Worm (Caenorhabditis elegans) whole organism, late embryonic: ENCODE data around the gene F26F4.6.

Source experiments
- C08G9.2 ChIP-seq: sonication (generic microtip); optimal IDR thresholded peaks from 2 replicates; lab custom pipeline; 2016; ENCODE audit warnings: mild to moderate bottlenecking, missing genetic modification characterization, moderate library complexity, missing compliant biosample characterization
- C38D4.7 ChIP-seq: fragments of 200-800 bp; sonication (Bioruptor generic); optimal IDR thresholded peaks from 2 replicates; lab custom pipeline; 2018; ENCODE audit warnings: mild to moderate bottlenecking, missing genetic modification characterization, moderate library complexity, missing compliant biosample characterization
- F13H6.1 ChIP-seq: sonication (generic microtip); optimal IDR thresholded peaks from 2 replicates; lab custom pipeline; 2016; ENCODE audit warnings: missing genetic modification characterization, missing compliant biosample characterization
- T23F11.4 ChIP-seq: fragments of 200-800 bp; sonication (Bioruptor generic); optimal IDR thresholded peaks from 2 replicates; lab custom pipeline; 2018; ENCODE audit warnings: mild to moderate bottlenecking, missing genetic modification characterization, missing compliant biosample characterization
- Y22D7AL.16 ChIP-seq: sonication (generic microtip); optimal IDR thresholded peaks from 2 replicates; lab custom pipeline; 2016; ENCODE audit warnings: missing genetic modification characterization, missing compliant biosample characterization
- ahr-1 ChIP-seq: sonication (generic microtip); optimal IDR thresholded peaks from 2 replicates; lab custom pipeline; 2016; ENCODE audit warnings: missing genetic modification characterization, missing compliant biosample characterization
- ama-1 ChIP-seq: fragments of 150-350 bp; optimal IDR thresholded peaks from 2 replicates; lab custom pipeline; 2014
- ceh-14 ChIP-seq: sonication (generic microtip); optimal IDR thresholded peaks from 2 replicates; lab custom pipeline; 2016; ENCODE audit warnings: missing genotype, missing genetic modification characterization, missing compliant biosample characterization
- ceh-18 ChIP-seq: sonication (generic microtip); optimal IDR thresholded peaks from 2 replicates; lab custom pipeline; 2016; ENCODE audit warnings: missing genetic modification characterization, missing compliant biosample characterization
- ceh-2 ChIP-seq: sonication (generic microtip); optimal IDR thresholded peaks from 2 replicates; lab custom pipeline; 2016; ENCODE audit warnings: missing genotype, missing genetic modification characterization, missing compliant biosample characterization
- ceh-22 ChIP-seq: sonication (generic microtip); optimal IDR thresholded peaks from 2 replicates; lab custom pipeline; 2017; ENCODE audit warnings: missing biosample characterization, missing genetic modification characterization
- ceh-24 ChIP-seq: sonication (generic microtip); optimal IDR thresholded peaks from 2 replicates; lab custom pipeline; 2016; ENCODE audit warnings: mild to moderate bottlenecking, missing genetic modification characterization, missing compliant biosample characterization
- ceh-30 ChIP-seq: fragments of 150-350 bp; optimal IDR thresholded peaks from 2 replicates; lab custom pipeline; 2014; ENCODE audit warnings: missing biosample characterization, missing genetic modification characterization
- ceh-31 ChIP-seq: sonication (generic microtip); optimal IDR thresholded peaks from 2 replicates; lab custom pipeline; 2016; ENCODE audit warnings: missing genetic modification characterization, missing compliant biosample characterization
- ceh-34 ChIP-seq: sonication (generic microtip); optimal IDR thresholded peaks from 2 replicates; lab custom pipeline; 2016; ENCODE audit warnings: mild to moderate bottlenecking, missing genetic modification characterization, missing compliant biosample characterization
- ceh-45 ChIP-seq: fragments of 200-800 bp; sonication (Bioruptor generic); IDR thresholded peaks from 2 replicates; pipeline ENCODE4 v1.3.6; 2022; ENCODE audit warnings: missing genetic modification reagents, missing genetic modification characterization, missing compliant biosample characterization
- ceh-6 ChIP-seq: fragments of 200-800 bp; sonication (Bioruptor generic); optimal IDR thresholded peaks from 2 replicates; lab custom pipeline; 2018; ENCODE audit warnings: mild to moderate bottlenecking, missing genetic modification characterization, missing compliant biosample characterization
- che-1 ChIP-seq: sonication (generic microtip); optimal IDR thresholded peaks from 2 replicates; lab custom pipeline; 2016; ENCODE audit warnings: mild to moderate bottlenecking, missing genetic modification characterization, missing compliant biosample characterization
- dmd-4 ChIP-seq: sonication (generic microtip); optimal IDR thresholded peaks from 2 replicates; lab custom pipeline; 2016; ENCODE audit warnings: borderline replicate concordance, missing genetic modification characterization, missing compliant biosample characterization
- elt-2 ChIP-seq: sonication (generic microtip); optimal IDR thresholded peaks from 2 replicates; lab custom pipeline; 2016; ENCODE audit warnings: missing genetic modification reagents, missing genetic modification characterization, missing compliant biosample characterization
- elt-4 ChIP-seq: sonication (generic microtip); optimal IDR thresholded peaks from 2 replicates; lab custom pipeline; 2016; ENCODE audit warnings: missing genetic modification characterization, missing compliant biosample characterization
- ets-4 ChIP-seq: sonication (generic microtip); optimal IDR thresholded peaks from 2 replicates; lab custom pipeline; 2016; ENCODE audit warnings: missing genetic modification characterization, missing compliant biosample characterization
- eyg-1 ChIP-seq: sonication (generic microtip); optimal IDR thresholded peaks from 2 replicates; lab custom pipeline; 2016; ENCODE audit warnings: missing genotype, missing genetic modification characterization, missing compliant biosample characterization
- fax-1 ChIP-seq: sonication (generic microtip); optimal IDR thresholded peaks from 2 replicates; lab custom pipeline; 2016; ENCODE audit warnings: missing genotype, missing genetic modification characterization, missing compliant biosample characterization
- fkh-10 ChIP-seq: fragments of 150-350 bp; optimal IDR thresholded peaks from 2 replicates; lab custom pipeline; 2014; ENCODE audit warnings: missing biosample characterization, missing genetic modification reagents, missing genetic modification characterization
- fkh-6 ChIP-seq: sonication (generic microtip); optimal IDR thresholded peaks from 2 replicates; lab custom pipeline; 2016; ENCODE audit warnings: missing genetic modification characterization, missing compliant biosample characterization
- gmeb-2 ChIP-seq: sonication (generic microtip); optimal IDR thresholded peaks from 2 replicates; lab custom pipeline; 2016; ENCODE audit warnings: missing genetic modification characterization, inconsistent platforms, missing compliant biosample characterization
- hlh-13 ChIP-seq: fragments of 200-800 bp; sonication (Bioruptor generic); optimal IDR thresholded peaks from 2 replicates; lab custom pipeline; 2018; ENCODE audit warnings: mild to moderate bottlenecking, missing genetic modification characterization, missing compliant biosample characterization
- hlh-30 ChIP-seq: sonication (generic microtip); optimal IDR thresholded peaks from 2 replicates; lab custom pipeline; 2017; ENCODE audit warnings: antibody characterized with exemption, missing genetic modification characterization, missing compliant biosample characterization; ENCODE audit not compliant: insufficient read depth
- hlh-6 ChIP-seq: sonication (generic microtip); optimal IDR thresholded peaks from 2 replicates; lab custom pipeline; 2016; ENCODE audit warnings: missing genotype, missing genetic modification characterization, missing compliant biosample characterization
- hlh-8 ChIP-seq: sonication (generic microtip); optimal IDR thresholded peaks from 2 replicates; lab custom pipeline; 2016; ENCODE audit warnings: missing genotype, missing genetic modification characterization, missing compliant biosample characterization
- lim-6 ChIP-seq: sonication (generic microtip); optimal IDR thresholded peaks from 2 replicates; lab custom pipeline; 2016; ENCODE audit warnings: missing genetic modification characterization, missing compliant biosample characterization
- mec-3 ChIP-seq: sonication (generic microtip); optimal IDR thresholded peaks from 2 replicates; lab custom pipeline; 2016; ENCODE audit warnings: borderline replicate concordance, missing genetic modification characterization, missing compliant biosample characterization
- nhr-11 ChIP-seq: fragments of 150-350 bp; optimal IDR thresholded peaks from 2 replicates; lab custom pipeline; 2014; ENCODE audit warnings: missing biosample characterization, missing genetic modification characterization
- nhr-232 ChIP-seq: sonication (generic microtip); optimal IDR thresholded peaks from 2 replicates; lab custom pipeline; 2016; ENCODE audit warnings: missing genetic modification characterization, missing compliant biosample characterization
- pag-3 ChIP-seq: sonication (generic microtip); optimal IDR thresholded peaks from 2 replicates; lab custom pipeline; 2016; ENCODE audit warnings: missing compliant biosample characterization, missing genetic modification characterization, borderline replicate concordance
- pat-9 ChIP-seq: fragments of 200-800 bp; sonication (Bioruptor generic); optimal IDR thresholded peaks from 2 replicates; lab custom pipeline; 2018; ENCODE audit warnings: mild to moderate bottlenecking, missing genetic modification characterization, moderate library complexity, missing compliant biosample characterization
- pax-1 ChIP-seq: fragments of 150-350 bp; optimal IDR thresholded peaks from 2 replicates; lab custom pipeline; 2014; ENCODE audit warnings: missing biosample characterization, missing genetic modification characterization
- pha-4 ChIP-seq: fragments of 150-350 bp; optimal IDR thresholded peaks from 2 replicates; lab custom pipeline; 2018; ENCODE audit warnings: missing biosample characterization, missing genetic modification reagents, missing genetic modification characterization
- pqm-1 ChIP-seq: sonication (generic microtip); optimal IDR thresholded peaks from 2 replicates; lab custom pipeline; 2016; ENCODE audit warnings: missing genetic modification characterization, missing compliant biosample characterization
- ref-2 ChIP-seq: sonication (generic microtip); optimal IDR thresholded peaks from 2 replicates; lab custom pipeline; 2016; ENCODE audit warnings: missing genetic modification characterization, missing compliant biosample characterization
- rnt-1 ChIP-seq: sonication (generic microtip); optimal IDR thresholded peaks from 2 replicates; lab custom pipeline; 2016; ENCODE audit warnings: missing genetic modification characterization, missing compliant biosample characterization
- sdc-2 ChIP-seq: sonication (generic microtip); optimal IDR thresholded peaks from 2 replicates; lab custom pipeline; 2016; ENCODE audit warnings: missing genotype, missing genetic modification characterization, missing compliant biosample characterization
- tbx-2 ChIP-seq: sonication (generic microtip); optimal IDR thresholded peaks from 2 replicates; lab custom pipeline; 2016; ENCODE audit warnings: missing genetic modification characterization, missing compliant biosample characterization
- tbx-7 ChIP-seq: sonication (generic microtip); optimal IDR thresholded peaks from 2 replicates; lab custom pipeline; 2016; ENCODE audit warnings: missing genotype, missing genetic modification characterization, missing compliant biosample characterization
- unc-42 ChIP-seq: sonication (generic microtip); optimal IDR thresholded peaks from 2 replicates; lab custom pipeline; 2016; ENCODE audit warnings: missing genotype, missing genetic modification characterization, missing compliant biosample characterization
- unc-55 ChIP-seq: sonication (generic microtip); optimal IDR thresholded peaks from 2 replicates; lab custom pipeline; 2017; ENCODE audit warnings: missing biosample characterization, missing genetic modification reagents, missing genetic modification characterization
- unc-86 ChIP-seq: sonication (generic microtip); optimal IDR thresholded peaks from 2 replicates; lab custom pipeline; 2016; ENCODE audit warnings: missing genetic modification characterization, missing compliant biosample characterization
- zip-5 ChIP-seq: sonication (generic microtip); optimal IDR thresholded peaks from 2 replicates; lab custom pipeline; 2016; ENCODE audit warnings: missing genetic modification characterization, missing compliant biosample characterization
- ztf-16 ChIP-seq: sonication (generic microtip); optimal IDR thresholded peaks from 2 replicates; lab custom pipeline; 2017; ENCODE audit warnings: missing genetic modification characterization, missing compliant biosample characterization

F26F4.6 gene

DNA sequence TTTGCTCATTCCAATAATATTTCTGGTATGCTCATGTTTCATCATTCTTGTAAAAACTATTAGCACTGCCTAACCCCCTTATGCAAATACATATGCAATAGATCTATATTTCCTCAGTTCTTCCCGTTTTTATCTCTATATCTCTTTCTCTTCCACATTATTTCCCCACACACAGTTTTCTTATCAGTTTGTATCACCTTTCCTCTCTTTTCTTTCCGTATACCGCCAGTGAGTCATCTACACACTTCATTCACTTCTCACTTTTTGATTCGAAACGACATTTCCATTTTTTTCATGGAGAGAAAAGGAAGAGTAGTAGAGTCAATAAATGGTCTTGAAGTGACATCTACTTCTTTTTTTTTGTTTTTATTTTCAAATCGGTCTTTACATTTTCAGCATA is 12.9 kb upstream of the F26F4.6 start:
- TF ChIP-seq elt-2 (peak; percentile 43), Y22D7AL.16 (tag; lab: Kevin White, UChicago) (no peak)
- TF ChIP-seq, all 69 proteins: peak for 1

DNA sequence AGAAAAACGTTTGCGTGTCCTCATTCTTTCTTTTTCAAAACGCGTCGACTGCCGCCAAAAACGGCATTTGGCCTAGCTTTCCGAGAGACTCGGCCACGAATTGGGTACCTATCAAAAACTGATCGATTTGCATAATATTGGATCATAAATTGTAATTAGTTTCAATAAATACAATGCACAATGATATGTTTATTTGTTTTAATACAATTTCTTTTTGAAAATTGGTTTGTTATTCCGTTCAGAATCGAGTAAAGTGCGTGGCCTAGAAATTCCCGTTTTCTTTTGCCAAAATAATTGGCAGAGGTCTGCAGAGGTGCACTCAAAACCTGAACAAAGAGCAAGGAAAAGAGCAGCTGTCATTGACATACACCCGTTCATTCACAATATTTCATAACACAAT is 12.0 kb upstream of the F26F4.6 start, which contains the start of gene F26F4.8:
Gene F26F4.8 (minus strand): TSS at position 69 of the 400 bp plus-strand sequence.
- no peak for TF ChIP-seq hlh-30
- TF ChIP-seq hlh-8 (tag; lab: Kevin White, UChicago) = peak; percentile 89
- TF ChIP-seq che-1 (tag; lab: Kevin White, UChicago) = no peak
- no peak for TF ChIP-seq hlh-13 (GFP tag; lab: Kevin White, UChicago)
- no peak for TF ChIP-seq T23F11.4 (GFP tag; lab: Kevin White, UChicago)
- TF ChIP-seq C08G9.2 (tag; lab: Kevin White, UChicago) = peak; percentile 90
- no peak for TF ChIP-seq gmeb-2 (tag; lab: Kevin White, UChicago)
- TF ChIP-seq eyg-1 (tag; lab: Kevin White, UChicago) = peak; percentile 7
- no peak for TF ChIP-seq ceh-30 (tag; lab: Kevin White, UChicago)
- peak; percentile 88 for TF ChIP-seq ets-4 (tag; lab: Kevin White, UChicago)
- no peak for TF ChIP-seq hlh-6 (tag; lab: Kevin White, UChicago)
- peak; percentile 85 for TF ChIP-seq tbx-2
- TF ChIP-seq ceh-34 (tag; lab: Kevin White, UChicago) = peak; percentile 15
- peak; percentile 85 for TF ChIP-seq tbx-7
- TF ChIP-seq rnt-1 (tag; lab: Kevin White, UChicago) = peak; percentile 46
- TF ChIP-seq dmd-4 (tag; lab: Kevin White, UChicago) = no peak
- TF ChIP-seq fkh-10 (GFP tag; lab: Kevin White, UChicago) = no peak
- no peak for TF ChIP-seq ama-1 (lab: Kevin White, UChicago)
- TF ChIP-seq fax-1 (tag; lab: Kevin White, UChicago) = peak; percentile 51
- peak; percentile 40 for TF ChIP-seq fkh-6 (tag; lab: Kevin White, UChicago)
- peak; percentile 20 for TF ChIP-seq unc-42 (tag; lab: Kevin White, UChicago)
- TF ChIP-seq ceh-6 = no peak
- peak; percentile 14 for TF ChIP-seq ceh-14 (tag; lab: Kevin White, UChicago)
- peak; percentile 54 for TF ChIP-seq sdc-2 (tag; lab: Kevin White, UChicago)
- no peak for TF ChIP-seq ceh-24 (tag; lab: Kevin White, UChicago)
- TF ChIP-seq zip-5 (tag; lab: Kevin White, UChicago) = peak; percentile 75
- TF ChIP-seq ceh-22 (tag; lab: Kevin White, UChicago) = no peak
- TF ChIP-seq F13H6.1 (tag; lab: Kevin White, UChicago) = peak; percentile 37
- peak; percentile 51 for TF ChIP-seq ref-2 (tag; lab: Kevin White, UChicago)
- TF ChIP-seq ceh-18 (tag; lab: Kevin White, UChicago) = peak; percentile 6
- peak; percentile 1 for TF ChIP-seq ztf-16 (tag; lab: Kevin White, UChicago)
- TF ChIP-seq elt-2 = peak; percentile 62
- peak; percentile 24 for TF ChIP-seq ahr-1 (tag; lab: Kevin White, UChicago)
- peak; percentile 93 for TF ChIP-seq ceh-2 (tag; lab: Kevin White, UChicago)
- TF ChIP-seq elt-4 (tag; lab: Kevin White, UChicago) = no peak
- peak; percentile 10 for TF ChIP-seq unc-86 (tag; lab: Kevin White, UChicago)
- TF ChIP-seq lim-6 (tag; lab: Kevin White, UChicago) = peak; percentile 43
- peak; percentile 92 for TF ChIP-seq ceh-31
- no peak for TF ChIP-seq C38D4.7 (GFP tag; lab: Kevin White, UChicago)
- TF ChIP-seq mec-3 = peak; percentile 79
- TF ChIP-seq nhr-11 (tag; lab: Kevin White, UChicago) = no peak

DNA sequence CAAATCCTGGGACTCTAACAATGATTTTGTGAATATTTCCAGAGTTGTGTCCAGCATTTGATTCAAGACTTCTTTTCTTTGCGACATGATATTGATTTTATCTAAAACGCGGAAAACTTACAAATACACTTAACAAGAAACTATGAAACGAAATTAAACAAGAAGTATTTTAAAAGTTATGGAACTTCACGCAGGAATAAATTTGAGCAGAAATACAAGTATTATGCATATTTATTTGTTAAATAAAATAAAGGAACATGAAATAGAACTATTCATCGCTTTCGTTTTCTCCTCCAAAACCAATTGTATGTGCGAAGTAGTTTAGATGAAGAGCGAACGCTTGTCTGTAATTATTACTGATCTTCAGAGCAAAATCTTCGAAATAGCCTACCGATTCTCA is 10.3 kb upstream of the F26F4.6 start, which contains the start of gene kbp-2:
Gene kbp-2 (minus strand): TSS at position 101 of the 400 bp plus-strand sequence.
- TF ChIP-seq pax-1 (no peak), ceh-31 (no peak), fkh-10 (GFP tag; lab: Kevin White, UChicago) (no peak), pat-9 (tag; lab: Kevin White, UChicago) (no peak), tbx-7 (no peak), pha-4 (no peak), pqm-1 (tag; lab: Kevin White, UChicago) (no peak), pag-3 (tag; lab: Kevin White, UChicago) (no peak), T23F11.4 (GFP tag; lab: Kevin White, UChicago) (no peak), ref-2 (tag; lab: Kevin White, UChicago) (no peak), hlh-13 (GFP tag; lab: Kevin White, UChicago) (no peak), elt-2 (no peak), hlh-6 (tag; lab: Kevin White, UChicago) (no peak), sdc-2 (tag; lab: Kevin White, UChicago) (no peak), unc-55 (GFP tag; lab: Kevin White, UChicago) (no peak), nhr-232 (tag; lab: Kevin White, UChicago) (no peak), ets-4 (tag; lab: Kevin White, UChicago) (no peak), ceh-45 (GFP tag; lab: Robert Waterston, UW) (no peak), F13H6.1 (tag; lab: Kevin White, UChicago) (no peak)
- TF ChIP-seq, all 69 proteins: peak for 0
